Worm (Caenorhabditis elegans): ENCODE data around the gene F28C6.8.

ce11 chrII:8585921-8586320, 20.7 kb upstream of the F28C6.8 start:
- TF ChIP-seq W03F9.2 (tag; optimal IDR thresholded peaks at IDR 0.05) = no peak
- TF ChIP-seq dao-5 (tag; optimal IDR thresholded peaks at IDR 0.05) = no peak

All from whole organism, L4/young adult.